Worm (Caenorhabditis elegans) whole organism, late embryonic: ENCODE results near the gene F13H10.5.

Source experiments
- F13H6.1 ChIP-seq: sonication (generic microtip); optimal IDR thresholded peaks from 2 replicates; lab custom pipeline; 2016; ENCODE audit warnings: missing genetic modification characterization, missing compliant biosample characterization
- ama-1 ChIP-seq: fragments of 150-350 bp; optimal IDR thresholded peaks from 2 replicates; lab custom pipeline; 2014
- ceh-18 ChIP-seq: sonication (generic microtip); optimal IDR thresholded peaks from 2 replicates; lab custom pipeline; 2016; ENCODE audit warnings: missing genetic modification characterization, missing compliant biosample characterization
- ceh-19 ChIP-seq: fragments of 200-800 bp; sonication (Bioruptor generic); optimal IDR thresholded peaks from 2 replicates; lab custom pipeline; 2018; ENCODE audit warnings: mild to moderate bottlenecking, missing genetic modification characterization, missing compliant biosample characterization
- ceh-9 ChIP-seq: sonication (generic microtip); optimal IDR thresholded peaks from 2 replicates; lab custom pipeline; 2016; ENCODE audit warnings: mild to moderate bottlenecking, missing genetic modification characterization, inconsistent platforms, missing compliant biosample characterization
- dmd-4 ChIP-seq: sonication (generic microtip); optimal IDR thresholded peaks from 2 replicates; lab custom pipeline; 2016; ENCODE audit warnings: borderline replicate concordance, missing genetic modification characterization, missing compliant biosample characterization
- fkh-10 ChIP-seq: fragments of 150-350 bp; optimal IDR thresholded peaks from 2 replicates; lab custom pipeline; 2014; ENCODE audit warnings: missing biosample characterization, missing genetic modification reagents, missing genetic modification characterization
- fkh-6 ChIP-seq: sonication (generic microtip); optimal IDR thresholded peaks from 2 replicates; lab custom pipeline; 2016; ENCODE audit warnings: missing genetic modification characterization, missing compliant biosample characterization
- nfya-1 ChIP-seq: sonication (generic microtip); optimal IDR thresholded peaks from 2 replicates; lab custom pipeline; 2017; ENCODE audit warnings: missing genetic modification characterization, mild to moderate bottlenecking, missing compliant biosample characterization, antibody characterized with exemption, moderate library complexity
- pax-1 ChIP-seq: fragments of 150-350 bp; optimal IDR thresholded peaks from 2 replicates; lab custom pipeline; 2014; ENCODE audit warnings: missing biosample characterization, missing genetic modification characterization
- pros-1 ChIP-seq: fragments of 150-350 bp; optimal IDR thresholded peaks from 2 replicates; lab custom pipeline; 2014; ENCODE audit warnings: missing biosample characterization, missing genetic modification reagents, missing genetic modification characterization
- sox-4 ChIP-seq: sonication (generic microtip); optimal IDR thresholded peaks from 2 replicates; lab custom pipeline; 2017; ENCODE audit warnings: mild to moderate bottlenecking, missing genetic modification characterization, inconsistent platforms, missing compliant biosample characterization
- unc-42 ChIP-seq: sonication (generic microtip); optimal IDR thresholded peaks from 2 replicates; lab custom pipeline; 2016; ENCODE audit warnings: missing genotype, missing genetic modification characterization, missing compliant biosample characterization

ce11 chrIV:11004273-11004672 lies 13.5 kb downstream of the F13H10.5 start, which contains the start of gene F13H10.1:
- TF ChIP-seq fkh-10 (GFP tag; lab: Kevin White, UChicago) (no peak), ceh-19 (no peak), ama-1 (lab: Kevin White, UChicago) (no peak), sox-4 (tag; lab: Kevin White, UChicago) (no peak), ceh-9 (tag; lab: Kevin White, UChicago) (no peak), pros-1 (tag; lab: Kevin White, UChicago) (no peak), nfya-1 (tag; lab: Kevin White, UChicago) (no peak), ceh-18 (tag; lab: Kevin White, UChicago) (no peak), dmd-4 (no peak), F13H6.1 (tag; lab: Kevin White, UChicago) (no peak), pax-1 (tag; lab: Kevin White, UChicago) (no peak), unc-42 (tag; lab: Kevin White, UChicago) (no peak), fkh-6 (tag; lab: Kevin White, UChicago) (no peak)
